Fruit fly (Drosophila melanogaster) whole organism, embryonic: ENCODE measurements around the gene mino.
A peak's percentile ranks its signal among the peaks of the same experiment; 100 is the strongest.

ENCODE experiments used
- Atf-2 ChIP-seq: fragments of 200-800 bp; sonication (Bioruptor generic); optimal IDR thresholded peaks from 2 replicates; lab custom pipeline; 2016; ENCODE audit warnings: missing biosample characterization, missing genetic modification characterization
- B-H1 ChIP-seq: fragments of 200-800 bp; sonication (Bioruptor generic); IDR thresholded peaks from 3 replicates; pipeline ENCODE4 v1.3.6; 2022; ENCODE audit warnings: missing biosample characterization, missing genetic modification characterization
- Bteb2 ChIP-seq: fragments of 200-800 bp; sonication (Bioruptor generic); optimal IDR thresholded peaks from 2 replicates; lab custom pipeline; 2016; ENCODE audit warnings: missing biosample characterization, missing genetic modification characterization
- CG10274 ChIP-seq: fragments of 200-800 bp; sonication (Bioruptor generic); optimal IDR thresholded peaks from 3 replicates; lab custom pipeline; 2017; ENCODE audit warnings: missing biosample characterization, mild to moderate bottlenecking, missing genetic modification characterization
- CG11398 ChIP-seq: fragments of 200-800 bp; sonication (Bioruptor generic); optimal IDR thresholded peaks from 2 replicates; lab custom pipeline; 2016; ENCODE audit warnings: missing biosample characterization, missing genetic modification characterization
- CG12104 ChIP-seq: fragments of 200-800 bp; sonication (Bioruptor generic); optimal IDR thresholded peaks from 3 replicates; lab custom pipeline; 2016; ENCODE audit warnings: missing biosample characterization, missing genetic modification characterization
- CG13624 ChIP-seq: fragments of 200-800 bp; sonication (Bioruptor generic); optimal IDR thresholded peaks from 2 replicates; lab custom pipeline; 2016; ENCODE audit warnings: missing biosample characterization, missing genetic modification characterization
- CG13775 ChIP-seq: fragments of 200-800 bp; sonication (Bioruptor generic); optimal IDR thresholded peaks from 3 replicates; lab custom pipeline; 2017; ENCODE audit warnings: missing biosample characterization, mild to moderate bottlenecking, missing genetic modification characterization
- CG14667 ChIP-seq: fragments of 200-800 bp; sonication (Bioruptor generic); IDR thresholded peaks from 2 replicates; pipeline ENCODE4 v1.3.6; 2022; ENCODE audit warnings: missing biosample characterization, missing genetic modification characterization
- CG15269 ChIP-seq: fragments of 200-800 bp; sonication (Bioruptor generic); optimal IDR thresholded peaks from 2 replicates; lab custom pipeline; 2018; ENCODE audit warnings: missing biosample characterization, mild to moderate bottlenecking, missing genetic modification characterization, moderate library complexity
- CG1647 ChIP-seq: fragments of 200-800 bp; sonication (Bioruptor generic); optimal IDR thresholded peaks from 3 replicates; lab custom pipeline; 2016; ENCODE audit warnings: missing biosample characterization, missing genetic modification characterization
- CG3726 ChIP-seq: fragments of 200-800 bp; sonication (Bioruptor generic); IDR thresholded peaks from 3 replicates; pipeline ENCODE4, ENCODE4 v1.3.6; 2022; ENCODE audit warnings: missing biosample characterization, missing genetic modification characterization
- CG6689 ChIP-seq: fragments of 200-800 bp; sonication (Bioruptor generic); IDR thresholded peaks from 2 replicates; pipeline ENCODE4 v1.3.6; 2022; ENCODE audit warnings: missing biosample characterization, missing genetic modification characterization
- CG7963 ChIP-seq: fragments of 200-800 bp; sonication (Bioruptor generic); IDR thresholded peaks from 3 replicates; pipeline ENCODE4 v1.3.6; 2022; ENCODE audit warnings: missing biosample characterization, missing genetic modification characterization; ENCODE audit not compliant: partially characterized antibody
- CG8089 ChIP-seq: fragments of 200-800 bp; sonication (Bioruptor generic); optimal IDR thresholded peaks from 3 replicates; lab custom pipeline; 2016; ENCODE audit warnings: missing biosample characterization, missing genetic modification characterization
- E2f2 ChIP-seq: fragments of 200-800 bp; sonication (Bioruptor generic); IDR thresholded peaks from 2 replicates; pipeline ENCODE4 v1.3.6; 2022; ENCODE audit warnings: missing biosample characterization, missing genetic modification characterization
- Elba2 ChIP-seq: fragments of 200-800 bp; sonication (Bioruptor generic); optimal IDR thresholded peaks from 3 replicates; lab custom pipeline; 2016; ENCODE audit warnings: missing biosample characterization, missing genetic modification characterization
- Fer3 ChIP-seq: fragments of 200-800 bp; sonication (Bioruptor generic); optimal IDR thresholded peaks from 2 replicates; lab custom pipeline; 2018; ENCODE audit warnings: missing biosample characterization, mild to moderate bottlenecking, missing genetic modification characterization, moderate library complexity
- HHEX ChIP-seq: fragments of 200-800 bp; sonication (Bioruptor generic); optimal IDR thresholded peaks from 3 replicates; lab custom pipeline; 2017; ENCODE audit warnings: missing biosample characterization, mild to moderate bottlenecking, missing genetic modification characterization, missing genetic modification reagents
- HmgZ ChIP-seq: fragments of 200-800 bp; sonication (Bioruptor generic); optimal IDR thresholded peaks from 2 replicates; lab custom pipeline; 2018; ENCODE audit warnings: missing biosample characterization, mild to moderate bottlenecking, missing genetic modification characterization
- Kr ChIP-seq: fragments of 200-800 bp; sonication (Bioruptor generic); optimal IDR thresholded peaks from 2 replicates; lab custom pipeline; 2017; ENCODE audit warnings: missing biosample characterization, mild to moderate bottlenecking, missing genetic modification characterization
- Max ChIP-seq: fragments of 200-800 bp; sonication (Bioruptor generic); optimal IDR thresholded peaks from 2 replicates; lab custom pipeline; 2016; ENCODE audit warnings: missing biosample characterization, mild to moderate bottlenecking, missing genetic modification characterization
- Sox102F ChIP-seq: fragments of 200-800 bp; sonication (Bioruptor generic); optimal IDR thresholded peaks from 2 replicates; lab custom pipeline; 2018; ENCODE audit warnings: missing biosample characterization, mild to moderate bottlenecking, missing genetic modification characterization, moderate library complexity
- Taf1 ChIP-seq: fragments of 200-800 bp; sonication (Bioruptor generic); IDR thresholded peaks from 2 replicates; pipeline ENCODE4 v1.3.6; 2022; ENCODE audit warnings: missing biosample characterization, missing genetic modification characterization
- amos ChIP-seq: fragments of 200-800 bp; sonication (Bioruptor generic); IDR thresholded peaks from 2 replicates; pipeline ENCODE4 v1.3.6; 2022; ENCODE audit warnings: missing biosample characterization, missing genetic modification characterization; ENCODE audit not compliant: partially characterized antibody
- chif ChIP-seq, 2 experiments: fragments of 200-800 bp; sonication (Bioruptor generic); optimal IDR thresholded peaks; 3 replicates each; lab custom pipeline; 2016; ENCODE audit warnings: missing biosample characterization in 2 of 2, missing genetic modification characterization in 2 of 2
- chinmo ChIP-seq: fragments of 200-800 bp; sonication (Bioruptor generic); IDR thresholded peaks from 4 replicates; pipeline ENCODE4 v1.3.6; 2022; ENCODE audit warnings: missing biosample characterization, missing genetic modification characterization; ENCODE audit not compliant: partially characterized antibody
- chn ChIP-seq: fragments of 200-800 bp; sonication (Bioruptor generic); optimal IDR thresholded peaks from 2 replicates; lab custom pipeline; 2016; ENCODE audit warnings: missing biosample characterization, missing genetic modification characterization
- danr ChIP-seq: fragments of 200-800 bp; sonication (Bioruptor generic); IDR thresholded peaks from 2 replicates; pipeline ENCODE4 v1.3.6; 2022; ENCODE audit warnings: missing biosample characterization, missing genetic modification characterization
- en ChIP-seq: fragments of 200-800 bp; sonication (Bioruptor generic); optimal IDR thresholded peaks from 2 replicates; lab custom pipeline; 2016; ENCODE audit warnings: missing biosample characterization, missing genetic modification characterization
- eyg ChIP-seq: fragments of 200-800 bp; sonication (Bioruptor generic); optimal IDR thresholded peaks from 3 replicates; lab custom pipeline; 2016; ENCODE audit warnings: missing biosample characterization, missing genetic modification characterization
- gsb ChIP-seq: fragments of 200-800 bp; sonication (Bioruptor generic); IDR thresholded peaks from 2 replicates; pipeline ENCODE4 v1.3.6; 2022; ENCODE audit warnings: missing biosample characterization, missing genetic modification characterization
- otp ChIP-seq: fragments of 200-800 bp; sonication (Bioruptor generic); IDR thresholded peaks from 3 replicates; pipeline ENCODE4, ENCODE4 v1.3.6; 2022; ENCODE audit warnings: missing biosample characterization, missing genetic modification characterization
- peb ChIP-seq: fragments of 200-800 bp; sonication (Bioruptor generic); IDR thresholded peaks from 2 replicates; pipeline ENCODE4 v1.3.6; 2022; ENCODE audit warnings: missing biosample characterization, missing genetic modification characterization
- ranshi ChIP-seq: fragments of 200-800 bp; sonication (Bioruptor generic); IDR thresholded peaks from 2 replicates; pipeline ENCODE4 v1.3.6; 2022; ENCODE audit warnings: missing biosample characterization, missing genetic modification characterization
- sd ChIP-seq: fragments of 200-800 bp; sonication (Bioruptor generic); optimal IDR thresholded peaks from 3 replicates; lab custom pipeline; 2018; ENCODE audit warnings: missing biosample characterization, mild to moderate bottlenecking, missing genetic modification characterization, moderate library complexity
- sob ChIP-seq: fragments of 200-800 bp; sonication (Bioruptor generic); IDR thresholded peaks from 2 replicates; pipeline ENCODE4 v1.3.6; 2022; ENCODE audit warnings: missing biosample characterization, missing genetic modification characterization
- tna ChIP-seq: fragments of 200-800 bp; sonication (Bioruptor generic); IDR thresholded peaks from 2 replicates; pipeline ENCODE4 v1.3.6; 2022; ENCODE audit warnings: missing biosample characterization, missing genetic modification characterization; ENCODE audit not compliant: partially characterized antibody
- trh ChIP-seq: fragments of 200-800 bp; sonication (Bioruptor generic); optimal IDR thresholded peaks from 2 replicates; lab custom pipeline; 2016; ENCODE audit warnings: missing biosample characterization, missing genetic modification characterization
- tup ChIP-seq: fragments of 200-800 bp; sonication (Bioruptor generic); optimal IDR thresholded peaks from 2 replicates; lab custom pipeline; 2016; ENCODE audit warnings: missing biosample characterization, mild to moderate bottlenecking, missing genetic modification characterization, moderate library complexity
- zen2 ChIP-seq: fragments of 200-800 bp; sonication (Bioruptor generic); IDR thresholded peaks from 3 replicates; pipeline ENCODE4 v1.3.6; 2022; ENCODE audit warnings: missing biosample characterization, missing genetic modification characterization; ENCODE audit not compliant: partially characterized antibody

The mino gene

DNA sequence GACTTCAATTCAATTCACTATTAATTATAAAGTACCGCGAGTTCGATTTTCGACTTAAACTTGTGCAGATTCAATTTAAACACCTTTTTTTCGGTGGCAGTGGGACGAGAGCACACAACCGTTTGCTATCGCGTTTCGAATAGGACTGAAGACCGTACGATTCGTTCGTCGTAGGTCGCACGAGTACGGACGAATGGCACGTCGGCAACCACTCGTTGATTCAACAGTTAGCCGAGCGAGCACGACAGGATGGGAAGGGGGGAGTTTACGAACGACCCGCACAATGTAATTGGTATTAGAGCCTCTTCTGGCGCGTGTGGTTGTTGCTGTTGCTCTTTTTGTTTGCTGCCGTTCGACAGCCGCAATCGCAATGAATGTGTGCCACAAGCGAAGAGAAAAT is 19.3 kb upstream of the mino start, which contains the start of gene CG34353 (continued):
- TF ChIP-seq CG8089 (GFP tag; lab: Kevin White, UChicago) (peak; percentile 0), danr (GFP tag; lab: Robert Waterston, UW) (no peak), trh (GFP tag; lab: Kevin White, UChicago) (no peak), amos (GFP tag; lab: Robert Waterston, UW) (peak; percentile 28; the same call in 1 of the 2 replicates), Elba2 (GFP tag; lab: Kevin White, UChicago) (no peak), ranshi (GFP tag; lab: Robert Waterston, UW) (no peak), CG10274 (GFP tag; lab: Kevin White, UChicago) (no peak), Fer3 (tag; lab: Kevin White, UChicago) (no peak), gsb (GFP tag; lab: Robert Waterston, UW) (no peak), CG11398 (GFP tag; lab: Kevin White, UChicago) (no peak), CG12104 (GFP tag; lab: Kevin White, UChicago) (no peak), tup (GFP tag; lab: Kevin White, UChicago) (no peak), CG13624 (no peak), HmgZ (tag; lab: Kevin White, UChicago) (peak; percentile 70), CG1647 (GFP tag; lab: Kevin White, UChicago) (no peak), Taf1 (GFP tag; lab: Robert Waterston, UW) (no peak), otp (GFP tag; lab: Robert Waterston, UW) (peak; percentile 17; the same call in 1 of the 3 replicates), Max (GFP tag; lab: Kevin White, UChicago) (no peak), Kr (no peak), chif (GFP tag; optimal IDR thresholded peaks at IDR 0.05; lab: Kevin White, UChicago) (no peak), peb (GFP tag; lab: Robert Waterston, UW) (no peak), CG3726 (GFP tag; lab: Robert Waterston, UW) (no peak), Sox102F (GFP tag; lab: Kevin White, UChicago) (no peak), CG6689 (GFP tag; lab: Robert Waterston, UW) (no peak), CG7963 (GFP tag; lab: Robert Waterston, UW) (no peak), B-H1 (GFP tag; lab: Robert Waterston, UW) (no peak), HHEX (GFP tag; lab: Kevin White, UChicago) (no peak), Bteb2 (GFP tag; lab: Kevin White, UChicago) (no peak)

- TF ChIP-seq CG10274 (GFP tag; lab: Kevin White, UChicago) = no peak
- TF ChIP-seq CG14667 (GFP tag; lab: Robert Waterston, UW) = no peak
- no peak for TF ChIP-seq tna
- no peak for TF ChIP-seq Atf-2 (GFP tag; lab: Kevin White, UChicago)
- no peak for TF ChIP-seq E2f2
- TF ChIP-seq eyg (GFP tag; lab: Kevin White, UChicago) = no peak
- TF ChIP-seq zen2 (GFP tag; lab: Robert Waterston, UW) = no peak
- TF ChIP-seq sd = no peak
- TF ChIP-seq tup (GFP tag; lab: Kevin White, UChicago) = no peak
- TF ChIP-seq sob (GFP tag; lab: Robert Waterston, UW) = no peak
- no peak for TF ChIP-seq CG13775 (GFP tag; lab: Kevin White, UChicago)
- TF ChIP-seq chinmo (GFP tag; lab: Robert Waterston, UW) = no peak
- no peak for TF ChIP-seq CG15269
- no peak for TF ChIP-seq chn (GFP tag; lab: Kevin White, UChicago)
- no peak for TF ChIP-seq en (GFP tag; lab: Kevin White, UChicago)
Observed at dm6 chr3R:27912147-27912546, 12.8 kb upstream of the mino start, which contains the start of gene mil. Gene mil (plus strand): TSS chr3R:27912447.
